Worm (Caenorhabditis elegans): Measurements from ENCODE around the gene pqn-65.
A peak's percentile ranks its signal among the peaks of the same experiment; 100 is the strongest.

Gene pqn-65

ce11 chrX:4605828-4606227, 13.6 kb downstream of the pqn-65 start, which contains the start of gene spat-3 (continued):
- TF ChIP-seq F39B2.1 (GFP tag; IDR thresholded peaks at IDR 0.05) (no peak), B0035.1 (tag; optimal IDR thresholded peaks at IDR 0.05) (no peak), Y56A3A.18 (GFP tag; IDR thresholded peaks at IDR 0.05) (no peak)

- TF ChIP-seq B0019.2 (GFP tag; conservative IDR thresholded peaks at IDR 0.05) (no peak), nfyb-1 (GFP tag; IDR thresholded peaks at IDR 0.05) (no peak), ZK185.1 (tag; optimal IDR thresholded peaks at IDR 0.05; ENCODE audit: poor library complexity, severe bottlenecking) (no peak), F39B2.1 (GFP tag; IDR thresholded peaks at IDR 0.05) (no peak), zim-3 (tag; optimal IDR thresholded peaks at IDR 0.05) (no peak), F57A8.1 (GFP tag; optimal IDR thresholded peaks at IDR 0.05) (no peak), lin-26 (GFP tag; IDR thresholded peaks at IDR 0.05) (no peak), B0261.1 (tag; optimal IDR thresholded peaks at IDR 0.05) (no peak)
These were observed 15.2 kb downstream of the pqn-65 start for ce11 chrX:4604185-4604584.

ce11 chrX:4600987-4601386, 18.4 kb downstream of the pqn-65 start:
- TF ChIP-seq madf-10 (tag; optimal IDR thresholded peaks at IDR 0.05), result no peak

DNA sequence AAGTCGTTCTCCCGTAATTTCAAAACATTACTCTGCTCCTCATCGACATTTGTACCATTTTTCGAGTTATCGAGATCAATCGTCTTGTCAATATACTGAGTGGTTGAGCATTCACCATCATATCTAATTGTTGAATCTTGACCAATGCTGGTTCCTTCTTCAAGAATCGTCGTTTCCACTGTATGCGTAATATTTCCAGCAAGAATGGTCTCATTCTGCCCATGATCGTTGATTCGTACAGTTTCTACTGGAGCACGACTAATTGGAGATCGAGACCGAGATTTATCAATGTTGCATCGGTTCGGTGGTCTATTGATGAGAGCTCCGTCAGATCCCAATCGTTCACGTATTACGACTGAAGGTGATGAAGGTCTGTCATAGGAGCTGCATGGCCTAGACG, 19.9 kb downstream of the pqn-65 start:
- no peak for TF ChIP-seq F57C9.4 (tag; optimal IDR thresholded peaks at IDR 0.05)
- no peak for TF ChIP-seq unc-62 (GFP tag; optimal IDR thresholded peaks at IDR 0.05)
- no peak for TF ChIP-seq die-1 (tag; optimal IDR thresholded peaks at IDR 0.05)
- no peak for TF ChIP-seq attf-5 (GFP tag; optimal IDR thresholded peaks at IDR 0.05)
- TF ChIP-seq madf-10 (tag; optimal IDR thresholded peaks at IDR 0.05), result no peak
- no peak for TF ChIP-seq egl-18 (GFP tag; IDR thresholded peaks at IDR 0.05)
- no peak for TF ChIP-seq ztf-26 (tag; optimal IDR thresholded peaks at IDR 0.05)
- TF ChIP-seq K12H6.12 (tag; optimal IDR thresholded peaks at IDR 0.05), result no peak
- TF ChIP-seq dox-1 (GFP tag; IDR thresholded peaks at IDR 0.05), result no peak
- no peak for TF ChIP-seq B0035.1 (tag; optimal IDR thresholded peaks at IDR 0.05)
- TF ChIP-seq madf-6 (GFP tag; IDR thresholded peaks at IDR 0.05), result no peak
- TF ChIP-seq ceh-79 (tag; optimal IDR thresholded peaks at IDR 0.05), result no peak
- TF ChIP-seq ztf-18 (tag; optimal IDR thresholded peaks at IDR 0.05), result no peak
- TF ChIP-seq mel-28 (tag; optimal IDR thresholded peaks at IDR 0.05; ENCODE audit: borderline replicate concordance), result no peak
- no peak for TF ChIP-seq B0019.2 (GFP tag; conservative IDR thresholded peaks at IDR 0.05)
- no peak for TF ChIP-seq lin-26 (GFP tag; IDR thresholded peaks at IDR 0.05)

DNA sequence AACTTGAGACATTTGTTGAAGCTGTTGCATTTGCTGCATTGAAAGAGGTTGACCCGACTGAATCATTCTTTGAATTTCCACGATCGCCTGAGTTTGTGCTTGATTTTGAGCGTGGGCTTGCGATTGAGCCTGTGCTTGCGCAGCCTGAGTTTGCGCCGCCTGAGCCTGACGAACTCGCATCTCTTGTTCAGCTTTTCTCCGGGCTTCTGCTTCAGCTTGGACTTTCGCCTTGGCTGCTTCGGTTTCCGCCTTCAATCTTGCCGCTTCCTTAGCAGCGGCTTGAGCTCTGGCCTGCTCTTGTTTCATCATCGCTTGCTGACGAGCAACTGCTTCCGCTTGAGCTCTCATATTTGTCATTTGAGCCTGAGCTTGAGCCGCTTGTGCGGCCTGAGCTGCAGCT, 22.0 kb downstream of the pqn-65 start:
- no peak for TF ChIP-seq ztf-22 (GFP tag; optimal IDR thresholded peaks at IDR 0.05)
- no peak for TF ChIP-seq tlf-1 (GFP tag; optimal IDR thresholded peaks at IDR 0.05)
- TF ChIP-seq nhr-80 (tag; optimal IDR thresholded peaks at IDR 0.05), result no peak
- TF ChIP-seq snpc-3.4 (tag; optimal IDR thresholded peaks at IDR 0.05), result no peak
- no peak for TF ChIP-seq Y53F4B.3 (GFP tag; IDR thresholded peaks at IDR 0.05)
- TF ChIP-seq zfh-2 (GFP tag; conservative IDR thresholded peaks at IDR 0.05), result peak; percentile 64
- TF ChIP-seq madf-8 (GFP tag; conservative IDR thresholded peaks at IDR 0.05), result no peak
- no peak for TF ChIP-seq cebp-2 (GFP tag; IDR thresholded peaks at IDR 0.05)
- no peak for TF ChIP-seq K11D2.4 (GFP tag; IDR thresholded peaks at IDR 0.05)
- TF ChIP-seq ceh-27 (GFP tag; optimal IDR thresholded peaks at IDR 0.05), result no peak
- TF ChIP-seq nhr-120 (GFP tag; IDR thresholded peaks at IDR 0.05), result no peak
- no peak for TF ChIP-seq F57C9.4 (tag; optimal IDR thresholded peaks at IDR 0.05)
- peak; percentile 65; the same call in 1 of the 2 replicates for TF ChIP-seq egrh-3 (GFP tag; IDR thresholded peaks at IDR 0.05)
- no peak for TF ChIP-seq bed-1 (GFP tag; IDR thresholded peaks at IDR 0.05)
- no peak for TF ChIP-seq ceh-40 (GFP tag; IDR thresholded peaks at IDR 0.05)
- TF ChIP-seq hrde-1 (tag; optimal IDR thresholded peaks at IDR 0.05; ENCODE audit: borderline replicate concordance), result no peak
- TF ChIP-seq mes-4 (tag; optimal IDR thresholded peaks at IDR 0.05), result no peak
